Worm (Caenorhabditis elegans) whole organism, early embryonic: ENCODE measurements around the gene M142.5.

Experiments
- B0310.2 ChIP-seq: sonication (generic microtip); optimal IDR thresholded peaks from 2 replicates; lab custom pipeline; 2016; ENCODE audit warnings: mild to moderate bottlenecking, missing genetic modification characterization, missing compliant biosample characterization
- F13C5.2 ChIP-seq: sonication (generic microtip); optimal IDR thresholded peaks from 2 replicates; lab custom pipeline; 2017; ENCODE audit warnings: mild to moderate bottlenecking, missing genetic modification characterization, inconsistent platforms, missing compliant biosample characterization
- aly-1 ChIP-seq: sonication (generic microtip); optimal IDR thresholded peaks from 2 replicates; lab custom pipeline; 2016; ENCODE audit warnings: missing genetic modification characterization, missing compliant biosample characterization
- ama-1 ChIP-seq: fragments of 150-350 bp; optimal IDR thresholded peaks from 2 replicates; lab custom pipeline; 2014
- ceh-13 ChIP-seq: fragments of 200-800 bp; sonication (Bioruptor generic); optimal IDR thresholded peaks from 2 replicates; lab custom pipeline; 2018; ENCODE audit warnings: mild to moderate bottlenecking, missing genetic modification characterization, missing compliant biosample characterization
- ceh-36 ChIP-seq: sonication (generic microtip); optimal IDR thresholded peaks from 2 replicates; lab custom pipeline; 2016; ENCODE audit warnings: missing genetic modification characterization, inconsistent platforms, missing compliant biosample characterization
- ets-7 ChIP-seq: sonication (generic microtip); optimal IDR thresholded peaks from 2 replicates; lab custom pipeline; 2016; ENCODE audit warnings: missing genotype, missing genetic modification characterization, missing compliant biosample characterization
- flt-1 ChIP-seq: fragments of 200-800 bp; sonication (Bioruptor generic); IDR thresholded peaks from 2 replicates; pipeline ENCODE4 v1.3.6; 2022; ENCODE audit warnings: missing genetic modification characterization, missing compliant biosample characterization
- hmbx-1 ChIP-seq: sonication (generic microtip); optimal IDR thresholded peaks from 2 replicates; lab custom pipeline; 2016; ENCODE audit warnings: mild to moderate bottlenecking, missing genetic modification characterization, missing compliant biosample characterization
- hmg-4 ChIP-seq: fragments of 200-800 bp; sonication (Bioruptor generic); optimal IDR thresholded peaks from 2 replicates; lab custom pipeline; 2018; ENCODE audit warnings: mild to moderate bottlenecking, missing genetic modification characterization, missing compliant biosample characterization
- hnd-1 ChIP-seq: sonication (generic microtip); optimal IDR thresholded peaks from 2 replicates; lab custom pipeline; 2016; ENCODE audit warnings: missing genetic modification characterization, missing compliant biosample characterization
- pes-1 ChIP-seq: fragments of 200-800 bp; sonication (Bioruptor generic); IDR thresholded peaks from 2 replicates; pipeline ENCODE4 v1.3.6; 2022; ENCODE audit warnings: missing genetic modification reagents, missing genetic modification characterization, missing compliant biosample characterization
- scrt-1 ChIP-seq: fragments of 200-800 bp; sonication (Bioruptor generic); IDR thresholded peaks from 2 replicates; pipeline ENCODE4 v1.3.6; 2022; ENCODE audit warnings: missing genetic modification characterization, missing compliant biosample characterization
- sea-1 ChIP-seq: fragments of 200-800 bp; sonication (Bioruptor generic); conservative IDR thresholded peaks from 2 replicates; pipeline ENCODE4 v1.3.6; 2022; ENCODE audit warnings: missing genetic modification characterization, missing compliant biosample characterization
- tbx-11 ChIP-seq: fragments of 200-800 bp; sonication (Bioruptor generic); IDR thresholded peaks from 2 replicates; pipeline ENCODE4 v1.3.6; 2022; ENCODE audit warnings: missing genetic modification characterization, missing compliant biosample characterization
- tbx-37 ChIP-seq: fragments of 200-800 bp; sonication (Bioruptor generic); conservative IDR thresholded peaks from 2 replicates; pipeline ENCODE4 v1.3.6; 2022; ENCODE audit warnings: missing genetic modification reagents, missing genetic modification characterization, missing compliant biosample characterization
- tra-4 ChIP-seq: sonication (generic microtip); optimal IDR thresholded peaks from 2 replicates; lab custom pipeline; 2017; ENCODE audit warnings: missing genetic modification characterization, missing compliant biosample characterization

M142.5 gene

DNA sequence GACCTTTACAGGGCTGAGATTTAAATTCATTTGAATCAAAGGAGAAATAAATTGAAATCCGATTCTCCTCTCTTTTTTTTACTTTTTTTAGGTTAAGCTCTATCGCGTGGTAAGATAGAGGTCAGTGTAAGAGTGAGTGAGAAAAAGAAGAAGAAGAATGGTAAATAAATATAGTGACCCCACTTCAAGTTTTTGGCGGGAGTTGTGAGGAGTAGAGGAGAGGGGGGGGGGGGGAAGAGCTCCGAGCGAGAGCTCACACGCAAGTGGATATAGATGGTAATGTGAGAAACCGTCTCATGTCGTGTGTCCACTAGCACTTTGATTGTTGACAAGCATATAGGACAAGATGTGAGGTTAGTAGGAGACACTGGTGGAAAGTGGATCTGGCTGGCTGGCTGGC is 36.0 kb downstream of the M142.5 start, which contains the start of gene W05B2.2:
Gene W05B2.2 (minus strand): TSS at position 101 of the 400 bp plus-strand sequence.
- TF ChIP-seq hnd-1 (tag; lab: Kevin White, UChicago) (no peak), ama-1 (lab: Kevin White, UChicago) (no peak), pes-1 (no peak)

DNA sequence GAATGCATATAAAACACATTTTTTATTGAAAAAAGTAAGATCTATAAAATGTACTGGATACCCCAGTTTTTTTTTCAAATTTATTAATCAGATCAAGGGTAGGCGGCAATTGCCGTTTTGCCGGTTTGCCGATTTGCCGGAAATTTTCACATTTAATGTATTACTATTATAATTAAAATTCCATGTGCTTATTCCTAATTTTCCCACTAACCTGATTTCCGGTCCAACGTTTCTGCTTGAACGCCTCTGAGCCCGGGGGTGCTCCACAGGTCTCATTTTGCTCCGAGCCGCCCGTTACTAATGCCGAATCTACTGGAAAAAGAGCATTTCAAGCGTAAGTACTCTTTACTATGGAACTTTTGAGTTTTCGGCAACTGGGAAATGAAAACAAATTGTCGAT is 38.6 kb downstream of the M142.5 start, which contains the start of gene dhc-4:
Gene dhc-4 (plus strand): TSS at position 301 of the 400 bp plus-strand sequence.
- TF ChIP-seq sea-1 (GFP tag; lab: Robert Waterston, UW) (no peak), aly-1 (tag; lab: Kevin White, UChicago) (no peak), ets-7 (tag; lab: Kevin White, UChicago) (no peak), tbx-11 (no peak), hmbx-1 (tag; lab: Kevin White, UChicago) (no peak), ceh-36 (tag; lab: Kevin White, UChicago) (no peak), ama-1 (lab: Kevin White, UChicago) (no peak), F13C5.2 (tag; lab: Kevin White, UChicago) (no peak), tra-4 (tag; lab: Kevin White, UChicago) (no peak), ceh-13 (GFP tag; lab: Kevin White, UChicago) (no peak), pes-1 (no peak), hnd-1 (tag; lab: Kevin White, UChicago) (no peak), tbx-37 (GFP tag; lab: Robert Waterston, UW) (no peak), scrt-1 (GFP tag; lab: Robert Waterston, UW) (no peak), hmg-4 (GFP tag; lab: Kevin White, UChicago) (no peak)

DNA sequence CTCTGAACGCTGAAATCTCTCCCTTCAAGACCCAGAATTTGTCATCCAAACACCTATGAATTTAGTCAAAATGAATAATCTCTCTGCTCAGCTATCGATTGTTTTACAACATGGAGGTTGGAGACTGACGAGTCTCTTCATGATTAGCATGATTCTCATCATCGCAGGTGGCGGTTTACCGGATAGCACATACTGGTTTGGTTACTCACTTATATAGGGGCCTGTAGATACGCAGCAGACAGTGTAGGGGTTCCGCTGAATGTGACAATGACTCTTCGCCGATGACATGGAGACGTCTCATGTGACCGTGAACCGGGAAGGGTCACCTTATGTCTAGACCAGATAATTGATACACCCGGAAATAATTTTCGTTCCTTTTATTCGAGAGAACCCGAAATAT is 45.6 kb downstream of the M142.5 start:
- TF ChIP-seq ama-1 (lab: Kevin White, UChicago) = no peak
- no peak for TF ChIP-seq hnd-1 (tag; lab: Kevin White, UChicago)
- TF ChIP-seq sea-1 (GFP tag; lab: Robert Waterston, UW) = no peak
- no peak for TF ChIP-seq ets-7 (tag; lab: Kevin White, UChicago)
- no peak for TF ChIP-seq hmbx-1 (tag; lab: Kevin White, UChicago)
- TF ChIP-seq scrt-1 (GFP tag; lab: Robert Waterston, UW) = no peak
- TF ChIP-seq ceh-36 (tag; lab: Kevin White, UChicago) = no peak
- no peak for TF ChIP-seq B0310.2 (tag; lab: Kevin White, UChicago)
- TF ChIP-seq ceh-13 (GFP tag; lab: Kevin White, UChicago) = no peak
- no peak for TF ChIP-seq flt-1
- no peak for TF ChIP-seq tbx-11
- no peak for TF ChIP-seq F13C5.2 (tag; lab: Kevin White, UChicago)
- no peak for TF ChIP-seq aly-1 (tag; lab: Kevin White, UChicago)

DNA sequence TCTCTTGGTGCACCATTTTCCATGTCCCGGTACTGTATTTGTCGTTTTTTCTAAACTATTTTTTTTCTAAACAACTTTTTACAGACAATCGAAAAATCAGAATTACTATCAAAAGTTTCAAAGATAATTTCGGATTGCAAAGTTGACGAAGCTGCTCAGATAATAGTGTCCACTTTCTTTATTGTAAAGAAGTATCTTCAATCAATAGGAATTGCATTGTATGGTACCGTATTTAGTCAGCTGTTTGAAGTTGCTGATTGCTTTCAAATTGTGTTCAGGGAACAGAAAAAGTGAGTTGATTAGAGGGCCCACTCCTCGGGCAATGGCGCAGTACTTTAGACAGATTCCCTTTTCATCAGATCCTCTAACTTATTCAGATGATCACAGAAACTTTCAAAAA is 50.6 kb downstream of the M142.5 start:
- TF ChIP-seq tra-4 (tag; lab: Kevin White, UChicago) (no peak), ets-7 (tag; lab: Kevin White, UChicago) (no peak), aly-1 (tag; lab: Kevin White, UChicago) (no peak), hmg-4 (GFP tag; lab: Kevin White, UChicago) (no peak), flt-1 (no peak), sea-1 (GFP tag; lab: Robert Waterston, UW) (no peak), ceh-13 (GFP tag; lab: Kevin White, UChicago) (no peak), scrt-1 (GFP tag; lab: Robert Waterston, UW) (no peak), pes-1 (no peak), B0310.2 (tag; lab: Kevin White, UChicago) (no peak)
